Fruit fly (Drosophila melanogaster): ENCODE results near the gene CG17294.
A peak's percentile ranks its signal among the peaks of the same experiment; 100 is the strongest.

Gene CG17294

DNA sequence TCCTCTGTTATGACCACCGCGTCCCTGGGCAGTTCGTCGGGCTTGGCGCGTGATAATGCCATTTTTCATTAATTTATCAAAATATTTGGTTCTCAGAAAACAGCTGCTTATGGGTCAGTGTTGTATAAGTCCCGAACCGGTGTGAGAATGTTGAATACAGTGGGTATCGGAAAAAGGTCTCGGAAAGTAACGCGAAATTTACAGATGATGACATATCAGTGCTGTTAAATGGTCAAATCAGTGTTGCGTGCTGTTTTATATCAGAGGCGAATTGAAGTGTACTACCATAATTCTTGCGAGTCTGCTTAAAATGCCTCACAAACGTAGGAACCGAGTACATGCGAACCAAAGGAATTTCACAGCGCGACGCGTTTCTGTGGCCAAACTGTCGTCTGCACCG is 5.8 kb downstream of the CG17294 start, which contains the start of the genes CG13392 and Rcd4 (continued):
- peak; percentile 36 for TF ChIP-seq zf30C (GFP tag; optimal IDR thresholded peaks at IDR 0.05)
- no peak for TF ChIP-seq CG11560 (tag; IDR thresholded peaks at IDR 0.05)
- TF ChIP-seq CG10431 (GFP tag; optimal IDR thresholded peaks at IDR 0.05) = peak; percentile 40
- peak; percentile 50; the same call in 2 of the 3 replicates for TF ChIP-seq otp (GFP tag; IDR thresholded peaks at IDR 0.05)
- TF ChIP-seq exex (tag; optimal IDR thresholded peaks at IDR 0.05) = peak; percentile 42
- no peak for TF ChIP-seq yki (optimal IDR thresholded peaks at IDR 0.05)
- peak; percentile 6 for TF ChIP-seq Max (GFP tag; optimal IDR thresholded peaks at IDR 0.05)
- TF ChIP-seq stc (GFP tag; IDR thresholded peaks at IDR 0.05) = no peak
- peak; percentile 60 to 91 for TF ChIP-seq crp (GFP tag; optimal IDR thresholded peaks at IDR 0.05)
- TF ChIP-seq HLH4C (GFP tag; IDR thresholded peaks at IDR 0.05; ENCODE audit: partially characterized antibody) = peak; percentile 35; the same call in 1 of the 3 replicates
- TF ChIP-seq dimm (GFP tag; IDR thresholded peaks at IDR 0.05) = no peak
- peak; percentile 34 for TF ChIP-seq CG9437 (GFP tag; optimal IDR thresholded peaks at IDR 0.05)
- TF ChIP-seq Blimp-1 (GFP tag; optimal IDR thresholded peaks at IDR 0.05) = peak; percentile 27
- TF ChIP-seq CoRest (tag; optimal IDR thresholded peaks at IDR 0.05) = peak; percentile 55
- peak; percentile 73 for TF ChIP-seq Fer3 (tag; optimal IDR thresholded peaks at IDR 0.05)
- no peak for TF ChIP-seq croc (GFP tag; conservative IDR thresholded peaks at IDR 0.05)
- no peak for TF ChIP-seq CG5180 (GFP tag; optimal IDR thresholded peaks at IDR 0.05)
- peak; percentile 84 for TF ChIP-seq HmgZ (tag; optimal IDR thresholded peaks at IDR 0.05)
- TF ChIP-seq bowl (GFP tag; IDR thresholded peaks at IDR 0.05) = no peak
- no peak for TF ChIP-seq CG12236 (GFP tag; optimal IDR thresholded peaks at IDR 0.05)
- peak; percentile 62 for TF ChIP-seq schlank (tag; optimal IDR thresholded peaks at IDR 0.05)
- peak; percentile 97 for TF ChIP-seq Med (GFP tag)
- no peak for TF ChIP-seq CG3838 (GFP tag; optimal IDR thresholded peaks at IDR 0.05)
- TF ChIP-seq NfI (GFP tag; optimal IDR thresholded peaks at IDR 0.05) = peak; percentile 72
- TF ChIP-seq CG32767 (GFP tag; IDR thresholded peaks at IDR 0.05) = no peak
- TF ChIP-seq so (GFP tag; IDR thresholded peaks at IDR 0.05) = no peak
- TF ChIP-seq CG12391 (tag; optimal IDR thresholded peaks at IDR 0.05) = peak; percentile 47
- TF ChIP-seq CG3847 (GFP tag; IDR thresholded peaks at IDR 0.05) = peak; percentile 79
- peak; percentile 66 for TF ChIP-seq CG16863 (GFP tag; optimal IDR thresholded peaks at IDR 0.05)
- TF ChIP-seq Hey (tag; optimal IDR thresholded peaks at IDR 0.05) = no peak
- peak; percentile 23 for TF ChIP-seq da (GFP tag; optimal IDR thresholded peaks at IDR 0.05)
- TF ChIP-seq Sry-β (GFP tag; optimal IDR thresholded peaks at IDR 0.05) = peak; percentile 42
- TF ChIP-seq Atf3 (GFP tag; optimal IDR thresholded peaks at IDR 0.05) = peak; percentile 59
- TF ChIP-seq Nf-YB (GFP tag; optimal IDR thresholded peaks at IDR 0.05) = peak; percentile 11
- peak; percentile 52 for TF ChIP-seq sug (tag; optimal IDR thresholded peaks at IDR 0.05)
- peak; percentile 16 for TF ChIP-seq NC2α (GFP tag; optimal IDR thresholded peaks at IDR 0.05)
- peak; percentile 74 for TF ChIP-seq fu2 (GFP tag; optimal IDR thresholded peaks at IDR 0.05)
- TF ChIP-seq NFAT (GFP tag; IDR thresholded peaks at IDR 0.05) = peak; percentile 82
- peak; percentile 53 for TF ChIP-seq az2 (GFP tag; optimal IDR thresholded peaks at IDR 0.05)
- peak; percentile 21 for TF ChIP-seq dmrt11E (tag; optimal IDR thresholded peaks at IDR 0.05)
- no peak for TF ChIP-seq sima (GFP tag; optimal IDR thresholded peaks at IDR 0.05)
- TF ChIP-seq fd96Cb (tag; optimal IDR thresholded peaks at IDR 0.05) = no peak
- TF ChIP-seq CG31224 (GFP tag; IDR thresholded peaks at IDR 0.05) = no peak; the same call in 1 of the 2 replicates
- peak; percentile 13 for TF ChIP-seq MTF-1 (GFP tag; optimal IDR thresholded peaks at IDR 0.05; ENCODE audit: borderline replicate concordance)
- no peak for TF ChIP-seq cato (GFP tag; optimal IDR thresholded peaks at IDR 0.05; ENCODE audit: borderline replicate concordance)
- peak; percentile 87 for TF ChIP-seq pzg (GFP tag; optimal IDR thresholded peaks at IDR 0.05)
- peak in 1 of 2 experiments; percentile 42 for TF ChIP-seq insv (GFP tag; optimal IDR thresholded peaks at IDR 0.05)
- peak; percentile 10 for TF ChIP-seq CG2875 (GFP tag; optimal IDR thresholded peaks at IDR 0.05)
- TF ChIP-seq Dfd (GFP tag; optimal IDR thresholded peaks at IDR 0.05) = no peak
- peak; percentile 76 for TF ChIP-seq rib (GFP tag; IDR thresholded peaks at IDR 0.05)
- TF ChIP-seq CG10147 (GFP tag; optimal IDR thresholded peaks at IDR 0.05) = peak; percentile 58
